Worm (Caenorhabditis elegans) whole organism, L4 larva: Measurements from ENCODE around the gene ceh-33.

Source experiments
- R02D3.7 ChIP-seq: fragments of 150-350 bp; sonication (generic microtip); optimal IDR thresholded peaks from 3 replicates; lab custom pipeline; 2014; ENCODE audit warnings: missing biosample characterization, missing genetic modification characterization
- Y105C5A.15 ChIP-seq: fragments of 200-800 bp; sonication (Bioruptor generic); IDR thresholded peaks from 2 replicates; pipeline ENCODE4 v1.3.6; 2022; ENCODE audit warnings: missing genetic modification characterization, missing compliant biosample characterization
- Y48G9A.11 ChIP-seq: fragments of 200-800 bp; sonication (Bioruptor generic); IDR thresholded peaks from 2 replicates; pipeline ENCODE4 v1.3.6; 2022; ENCODE audit warnings: missing genetic modification reagents, missing genetic modification characterization, missing compliant biosample characterization
- ZK337.2 ChIP-seq: fragments of 200-800 bp; sonication (Bioruptor generic); IDR thresholded peaks from 2 replicates; pipeline ENCODE4 v1.3.6; 2022; ENCODE audit warnings: missing genetic modification reagents, missing genetic modification characterization, missing compliant biosample characterization
- ceh-32 ChIP-seq: sonication (generic microtip); optimal IDR thresholded peaks from 2 replicates; lab custom pipeline; 2016; ENCODE audit warnings: mild to moderate bottlenecking, missing genetic modification characterization, missing compliant biosample characterization; ENCODE audit not compliant: poor library complexity
- dve-1 ChIP-seq: sonication (generic microtip); optimal IDR thresholded peaks from 2 replicates; lab custom pipeline; 2017; ENCODE audit warnings: antibody characterized with exemption, mild to moderate bottlenecking, missing genetic modification characterization, missing compliant biosample characterization; ENCODE audit not compliant: insufficient read depth
- hif-1 ChIP-seq, 2 experiments: sonication (generic microtip); optimal IDR thresholded peaks; 2 replicates each; lab custom pipeline; 2016 to 2017; ENCODE audit warnings: missing compliant biosample characterization in 2 of 2, missing genetic modification characterization in 2 of 2, missing genetic modification reagents in 2 of 2, missing genotype in 2 of 2, mild to moderate bottlenecking in 1 of 2
- lin-1 ChIP-seq: fragments of 200-800 bp; sonication (Bioruptor generic); IDR thresholded peaks from 2 replicates; pipeline ENCODE4 v1.3.6; 2022; ENCODE audit warnings: missing genetic modification reagents, missing genetic modification characterization, missing compliant biosample characterization
- mdl-1 ChIP-seq, 2 experiments: fragments of 150-350 bp in 1 of 2; sonication (generic microtip) in 1 of 2; optimal IDR thresholded peaks; 2 replicates each; lab custom pipeline; 2014 to 2017; ENCODE audit warnings: missing biosample characterization in 2 of 2, missing genetic modification characterization in 2 of 2
- pha-4 ChIP-seq, 2 experiments: fragments of 150-350 bp in 1 of 2; fragments of 200-800 bp in 1 of 2; sonication (Bioruptor generic) in 1 of 2; IDR thresholded peaks in 1 of 2; optimal IDR thresholded peaks in 1 of 2; 2 replicates each; pipeline versions ENCODE4 v1.3.6 to Lab custom; 2014 to 2022; ENCODE audit warnings: missing genetic modification characterization in 2 of 2, missing genetic modification reagents in 2 of 2, missing biosample characterization in 1 of 2, missing compliant biosample characterization in 1 of 2
- saeg-2 ChIP-seq: fragments of 200-800 bp; sonication (Bioruptor generic); IDR thresholded peaks from 2 replicates; pipeline ENCODE4 v1.3.6; 2022; ENCODE audit warnings: missing genetic modification reagents, missing genetic modification characterization, missing compliant biosample characterization
- unc-62 ChIP-seq, 3 experiments: fragments of 150-350 bp in 1 of 3; sonication (generic microtip); optimal IDR thresholded peaks in 2 of 3; peaks in 1 of 3; 1 replicate in 1 of 3; 2 replicates in 2 of 3; lab custom pipeline; 2014 to 2017; ENCODE audit warnings: missing biosample characterization in 3 of 3, missing genetic modification characterization in 3 of 3, missing genetic modification reagents in 3 of 3, missing genotype in 1 of 3
- zip-2 ChIP-seq: fragments of 150-350 bp; optimal IDR thresholded peaks from 2 replicates; lab custom pipeline; 2014; ENCODE audit warnings: missing biosample characterization, missing genetic modification characterization

DNA sequence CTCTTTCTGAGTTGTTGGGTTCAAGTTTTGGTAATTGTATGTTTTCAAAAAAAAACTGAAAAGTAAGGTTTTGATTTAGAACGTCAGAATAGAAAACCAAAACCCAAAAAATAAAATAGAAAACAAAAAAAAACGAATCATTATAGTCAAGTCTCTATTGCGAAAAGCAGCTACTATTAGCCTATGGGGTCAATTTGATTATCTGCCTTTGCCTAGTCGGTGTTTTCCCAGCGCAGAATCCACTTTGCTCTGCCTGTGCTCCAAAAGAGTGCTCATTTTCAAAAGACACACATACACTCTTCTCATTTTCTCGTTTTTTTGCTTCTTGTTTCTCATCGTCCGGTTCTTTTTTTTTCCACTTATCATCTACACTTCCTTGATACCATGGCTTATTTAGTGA, 35.8 kb downstream of the ceh-33 start:
- TF ChIP-seq Y48G9A.11 (GFP tag; lab: Robert Waterston, UW), result no peak
- TF ChIP-seq dve-1 (tag; lab: Kevin White, UChicago), result no peak
- TF ChIP-seq R02D3.7 (tag; lab: Kevin White, UChicago), result no peak
- TF ChIP-seq ceh-32 (tag; lab: Kevin White, UChicago), result no peak
- TF ChIP-seq pha-4 (GFP tag; IDR thresholded peaks at IDR 0.05; lab: Robert Waterston, UW), result no peak
- no peak for TF ChIP-seq pha-4 (tag; optimal IDR thresholded peaks at IDR 0.05; lab: Kevin White, UChicago)
- no peak for TF ChIP-seq Y105C5A.15
- TF ChIP-seq mdl-1 (tag; optimal IDR thresholded peaks at IDR 0.05; lab: Kevin White, UChicago), result no peak
- TF ChIP-seq unc-62 (GFP tag; optimal IDR thresholded peaks at IDR 0.05 in 1 of 2; lab: Kevin White, UChicago), result no peak
- no peak for TF ChIP-seq unc-62 (tag; optimal IDR thresholded peaks at IDR 0.05; lab: Kevin White, UChicago)
- no peak for TF ChIP-seq saeg-2 (GFP tag; lab: Robert Waterston, UW)
- TF ChIP-seq hif-1 (tag; optimal IDR thresholded peaks at IDR 0.05; lab: Kevin White, UChicago), result no peak
- no peak for TF ChIP-seq ZK337.2 (GFP tag; lab: Robert Waterston, UW)
- TF ChIP-seq lin-1, result no peak
- no peak for TF ChIP-seq zip-2 (tag; lab: Kevin White, UChicago)
